Worm (Caenorhabditis elegans): ENCODE results near the gene ubl-1.

ubl-1 gene

DNA sequence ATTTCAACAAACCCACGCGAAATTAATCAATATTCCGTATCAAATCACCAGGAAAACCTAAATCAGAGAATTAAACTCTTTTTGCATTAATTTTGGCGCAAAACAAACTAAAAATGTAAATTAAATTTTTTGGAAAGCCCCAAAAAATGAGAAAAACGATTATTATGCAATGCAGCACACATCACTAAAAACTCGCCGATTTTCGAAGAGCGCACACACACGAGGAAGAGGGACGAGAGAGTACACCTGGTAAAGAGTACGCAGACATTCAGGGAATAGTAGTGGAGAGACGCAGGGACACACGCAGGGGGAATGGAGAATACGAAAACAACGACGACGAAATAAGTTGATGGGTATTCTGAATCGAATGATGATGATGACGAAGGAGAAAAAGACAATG is 32.1 kb upstream of the ubl-1 start (continued):
- no peak for TF ChIP-seq F57C9.4 (tag; optimal IDR thresholded peaks at IDR 0.05)
- no peak for TF ChIP-seq zim-3 (tag; optimal IDR thresholded peaks at IDR 0.05)
- TF ChIP-seq ceh-27 (GFP tag; optimal IDR thresholded peaks at IDR 0.05): peak; percentile 23
- peak in 1 of 3 experiments; percentile 34 for TF ChIP-seq lin-35 (GFP tag; optimal IDR thresholded peaks at IDR 0.05)
- peak; percentile 97 for TF ChIP-seq hmg-1.2 (GFP tag; IDR thresholded peaks at IDR 0.05)
- TF ChIP-seq attf-5 (GFP tag; optimal IDR thresholded peaks at IDR 0.05): peak; percentile 72
- no peak for TF ChIP-seq egl-18 (GFP tag; IDR thresholded peaks at IDR 0.05)
- no peak for TF ChIP-seq C06A6.2 (GFP tag; conservative IDR thresholded peaks at IDR 0.05)
- no peak for TF ChIP-seq F33H1.4 (GFP tag; IDR thresholded peaks at IDR 0.05)
- no peak for TF ChIP-seq F57A8.1 (GFP tag; optimal IDR thresholded peaks at IDR 0.05)
- 0 out of 2 replicates have a peak, but pooled peaks have one; percentile 31 for TF ChIP-seq lin-26 (GFP tag; IDR thresholded peaks at IDR 0.05)
- no peak for TF ChIP-seq ztf-26 (tag; optimal IDR thresholded peaks at IDR 0.05)
- TF ChIP-seq nhr-179 (tag; optimal IDR thresholded peaks at IDR 0.05): no peak
- TF ChIP-seq cebp-1 (GFP tag; IDR thresholded peaks at IDR 0.05): no peak
- TF ChIP-seq cebp-1 (tag; optimal IDR thresholded peaks at IDR 0.05): peak; percentile 48
- peak; percentile 51 for TF ChIP-seq ama-1 (optimal IDR thresholded peaks at IDR 0.05)
- TF ChIP-seq ama-1 (GFP tag; optimal IDR thresholded peaks at IDR 0.05): no peak
- no peak for TF ChIP-seq efl-1 (GFP tag; optimal IDR thresholded peaks at IDR 0.05)
- no peak for TF ChIP-seq ekl-4 (GFP tag; IDR thresholded peaks at IDR 0.05)
- no peak for TF ChIP-seq hrde-1 (tag; optimal IDR thresholded peaks at IDR 0.05; ENCODE audit: borderline replicate concordance)
- TF ChIP-seq ztf-22 (GFP tag; optimal IDR thresholded peaks at IDR 0.05): no peak
- no peak for TF ChIP-seq Y79H2A.3 (GFP tag; conservative IDR thresholded peaks at IDR 0.05)
- TF ChIP-seq ceh-58 (GFP tag; IDR thresholded peaks at IDR 0.05): no peak
- TF ChIP-seq ztf-18 (tag; optimal IDR thresholded peaks at IDR 0.05): no peak
- TF ChIP-seq hlh-12 (tag; optimal IDR thresholded peaks at IDR 0.05): no peak
- peak; percentile 35 for TF ChIP-seq lin-40 (tag; optimal IDR thresholded peaks at IDR 0.05)

DNA sequence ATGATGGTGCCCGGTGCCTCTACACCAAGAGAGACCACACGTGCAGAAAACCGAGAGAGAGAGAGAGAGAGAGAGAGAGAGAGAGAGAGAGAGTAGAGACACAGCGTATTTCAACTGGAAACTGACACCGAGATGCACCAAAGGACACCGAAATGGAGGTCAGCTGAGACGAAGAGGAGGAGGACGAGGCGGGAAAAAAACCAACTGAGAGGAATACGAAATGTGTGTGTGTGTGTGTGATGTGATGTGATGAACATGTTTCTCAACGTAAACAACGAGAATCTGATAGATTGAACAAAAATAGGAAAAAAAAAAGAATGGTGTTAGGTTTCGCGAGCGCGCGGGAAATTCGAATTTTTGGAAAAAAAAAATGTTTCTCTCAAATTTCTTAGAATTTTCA is 30.8 kb upstream of the ubl-1 start:
- TF ChIP-seq ceh-58 (GFP tag; IDR thresholded peaks at IDR 0.05): no peak
- TF ChIP-seq pbrm-1 (GFP tag; IDR thresholded peaks at IDR 0.05): no peak
- TF ChIP-seq akir-1 (GFP tag; optimal IDR thresholded peaks at IDR 0.05): no peak
- no peak for TF ChIP-seq F52B5.7 (tag; optimal IDR thresholded peaks at IDR 0.05)
- no peak for TF ChIP-seq Y56A3A.18 (GFP tag; IDR thresholded peaks at IDR 0.05)
- TF ChIP-seq hmg-1.2 (GFP tag; IDR thresholded peaks at IDR 0.05): peak; percentile 43; the same call in 1 of the 2 replicates
- TF ChIP-seq F23B12.7 (tag; optimal IDR thresholded peaks at IDR 0.05; ENCODE audit: insufficient read depth): no peak
- no peak for TF ChIP-seq C17E4.6 (GFP tag; IDR thresholded peaks at IDR 0.05)
- no peak for TF ChIP-seq lsl-1 (GFP tag; optimal IDR thresholded peaks at IDR 0.05)
- no peak for TF ChIP-seq unc-130 (GFP tag; optimal IDR thresholded peaks at IDR 0.05)
- TF ChIP-seq sea-2 (GFP tag; IDR thresholded peaks at IDR 0.05): no peak
- TF ChIP-seq him-1 (tag; optimal IDR thresholded peaks at IDR 0.05): no peak
- no peak for TF ChIP-seq B0336.3 (GFP tag; IDR thresholded peaks at IDR 0.05)
- TF ChIP-seq Y53G8AR.9 (GFP tag; conservative IDR thresholded peaks at IDR 0.05): no peak
- TF ChIP-seq dpl-1 (GFP tag; optimal IDR thresholded peaks at IDR 0.05): no peak
- no peak for TF ChIP-seq D2030.7 (GFP tag; IDR thresholded peaks at IDR 0.05)
- TF ChIP-seq zim-3 (tag; optimal IDR thresholded peaks at IDR 0.05): no peak
- TF ChIP-seq snpc-1.1 (tag; optimal IDR thresholded peaks at IDR 0.05; ENCODE audit: insufficient read depth): no peak
- no peak for TF ChIP-seq ceh-40 (GFP tag; IDR thresholded peaks at IDR 0.05)
- TF ChIP-seq snpc-3.4 (tag; optimal IDR thresholded peaks at IDR 0.05): no peak
- no peak for TF ChIP-seq athp-1 (tag; optimal IDR thresholded peaks at IDR 0.05)
- TF ChIP-seq chd-7 (tag; optimal IDR thresholded peaks at IDR 0.05): no peak
- TF ChIP-seq ceh-27 (GFP tag; optimal IDR thresholded peaks at IDR 0.05): no peak
- no peak for TF ChIP-seq repo-1 (tag; optimal IDR thresholded peaks at IDR 0.05)
- TF ChIP-seq F22D6.2 (tag; optimal IDR thresholded peaks at IDR 0.05): no peak
- TF ChIP-seq ztf-26 (tag; optimal IDR thresholded peaks at IDR 0.05): no peak
- no peak for TF ChIP-seq madf-3 (GFP tag; IDR thresholded peaks at IDR 0.05)
- TF ChIP-seq rpc-1 (optimal IDR thresholded peaks at IDR 0.05): no peak
- TF ChIP-seq rpc-1 (tag; optimal IDR thresholded peaks at IDR 0.05): no peak
